Worm (Caenorhabditis elegans) whole organism, late embryonic: ENCODE measurements around the gene lrch-1.
A peak's percentile ranks its signal among the peaks of the same experiment; 100 is the strongest.

ENCODE experiments used
- C08G9.2 ChIP-seq: sonication (generic microtip); optimal IDR thresholded peaks from 2 replicates; lab custom pipeline; 2016; ENCODE audit warnings: mild to moderate bottlenecking, missing genetic modification characterization, moderate library complexity, missing compliant biosample characterization
- C38D4.7 ChIP-seq: fragments of 200-800 bp; sonication (Bioruptor generic); optimal IDR thresholded peaks from 2 replicates; lab custom pipeline; 2018; ENCODE audit warnings: mild to moderate bottlenecking, missing genetic modification characterization, moderate library complexity, missing compliant biosample characterization
- K02D7.2 ChIP-seq: sonication (generic microtip); optimal IDR thresholded peaks from 2 replicates; lab custom pipeline; 2017; ENCODE audit warnings: mild to moderate bottlenecking, missing genetic modification characterization, missing compliant biosample characterization
- K09A11.1 ChIP-seq: sonication (generic microtip); optimal IDR thresholded peaks from 2 replicates; lab custom pipeline; 2017; ENCODE audit warnings: antibody characterized with exemption, mild to moderate bottlenecking, missing genetic modification characterization, missing compliant biosample characterization; ENCODE audit not compliant: insufficient read depth
- Y22D7AL.16 ChIP-seq: sonication (generic microtip); optimal IDR thresholded peaks from 2 replicates; lab custom pipeline; 2016; ENCODE audit warnings: missing genetic modification characterization, missing compliant biosample characterization
- ceh-18 ChIP-seq: sonication (generic microtip); optimal IDR thresholded peaks from 2 replicates; lab custom pipeline; 2016; ENCODE audit warnings: missing genetic modification characterization, missing compliant biosample characterization
- ceh-19 ChIP-seq: fragments of 200-800 bp; sonication (Bioruptor generic); optimal IDR thresholded peaks from 2 replicates; lab custom pipeline; 2018; ENCODE audit warnings: mild to moderate bottlenecking, missing genetic modification characterization, missing compliant biosample characterization
- ceh-2 ChIP-seq: sonication (generic microtip); optimal IDR thresholded peaks from 2 replicates; lab custom pipeline; 2016; ENCODE audit warnings: missing genotype, missing genetic modification characterization, missing compliant biosample characterization
- ceh-30 ChIP-seq: fragments of 150-350 bp; optimal IDR thresholded peaks from 2 replicates; lab custom pipeline; 2014; ENCODE audit warnings: missing biosample characterization, missing genetic modification characterization
- ceh-45 ChIP-seq: fragments of 200-800 bp; sonication (Bioruptor generic); IDR thresholded peaks from 2 replicates; pipeline ENCODE4 v1.3.6; 2022; ENCODE audit warnings: missing genetic modification reagents, missing genetic modification characterization, missing compliant biosample characterization
- ceh-48 ChIP-seq: sonication (generic microtip); optimal IDR thresholded peaks from 2 replicates; lab custom pipeline; 2016; ENCODE audit warnings: missing genetic modification characterization, inconsistent platforms, missing compliant biosample characterization
- che-1 ChIP-seq: sonication (generic microtip); optimal IDR thresholded peaks from 2 replicates; lab custom pipeline; 2016; ENCODE audit warnings: mild to moderate bottlenecking, missing genetic modification characterization, missing compliant biosample characterization
- dmd-4 ChIP-seq: sonication (generic microtip); optimal IDR thresholded peaks from 2 replicates; lab custom pipeline; 2016; ENCODE audit warnings: borderline replicate concordance, missing genetic modification characterization, missing compliant biosample characterization
- dve-1 ChIP-seq: sonication (generic microtip); optimal IDR thresholded peaks from 2 replicates; lab custom pipeline; 2017; ENCODE audit warnings: antibody characterized with exemption, mild to moderate bottlenecking, missing genetic modification characterization, missing compliant biosample characterization
- elt-2 ChIP-seq: sonication (generic microtip); optimal IDR thresholded peaks from 2 replicates; lab custom pipeline; 2016; ENCODE audit warnings: missing genetic modification reagents, missing genetic modification characterization, missing compliant biosample characterization
- elt-4 ChIP-seq: sonication (generic microtip); optimal IDR thresholded peaks from 2 replicates; lab custom pipeline; 2016; ENCODE audit warnings: missing genetic modification characterization, missing compliant biosample characterization
- hlh-13 ChIP-seq: fragments of 200-800 bp; sonication (Bioruptor generic); optimal IDR thresholded peaks from 2 replicates; lab custom pipeline; 2018; ENCODE audit warnings: mild to moderate bottlenecking, missing genetic modification characterization, missing compliant biosample characterization
- hlh-15 ChIP-seq: sonication (generic microtip); optimal IDR thresholded peaks from 2 replicates; lab custom pipeline; 2016; ENCODE audit warnings: missing genetic modification characterization, missing compliant biosample characterization
- hlh-30 ChIP-seq: sonication (generic microtip); optimal IDR thresholded peaks from 2 replicates; lab custom pipeline; 2017; ENCODE audit warnings: antibody characterized with exemption, missing genetic modification characterization, missing compliant biosample characterization; ENCODE audit not compliant: insufficient read depth
- lim-6 ChIP-seq: sonication (generic microtip); optimal IDR thresholded peaks from 2 replicates; lab custom pipeline; 2016; ENCODE audit warnings: missing genetic modification characterization, missing compliant biosample characterization
- lin-11 ChIP-seq: fragments of 200-800 bp; sonication (Bioruptor generic); optimal IDR thresholded peaks from 2 replicates; lab custom pipeline; 2018; ENCODE audit warnings: mild to moderate bottlenecking, missing genetic modification characterization, missing compliant biosample characterization
- mec-3 ChIP-seq: sonication (generic microtip); optimal IDR thresholded peaks from 2 replicates; lab custom pipeline; 2016; ENCODE audit warnings: borderline replicate concordance, missing genetic modification characterization, missing compliant biosample characterization
- nfya-1 ChIP-seq: sonication (generic microtip); optimal IDR thresholded peaks from 2 replicates; lab custom pipeline; 2017; ENCODE audit warnings: missing genetic modification characterization, mild to moderate bottlenecking, missing compliant biosample characterization, antibody characterized with exemption, moderate library complexity
- nhr-232 ChIP-seq: sonication (generic microtip); optimal IDR thresholded peaks from 2 replicates; lab custom pipeline; 2016; ENCODE audit warnings: missing genetic modification characterization, missing compliant biosample characterization
- npax-4 ChIP-seq: sonication (generic microtip); optimal IDR thresholded peaks from 2 replicates; lab custom pipeline; 2016; ENCODE audit warnings: missing genetic modification characterization, missing compliant biosample characterization
- pag-3 ChIP-seq: sonication (generic microtip); optimal IDR thresholded peaks from 2 replicates; lab custom pipeline; 2016; ENCODE audit warnings: missing compliant biosample characterization, missing genetic modification characterization, borderline replicate concordance
- pat-9 ChIP-seq: fragments of 200-800 bp; sonication (Bioruptor generic); optimal IDR thresholded peaks from 2 replicates; lab custom pipeline; 2018; ENCODE audit warnings: mild to moderate bottlenecking, missing genetic modification characterization, moderate library complexity, missing compliant biosample characterization
- pax-1 ChIP-seq: fragments of 150-350 bp; optimal IDR thresholded peaks from 2 replicates; lab custom pipeline; 2014; ENCODE audit warnings: missing biosample characterization, missing genetic modification characterization
- pha-2 ChIP-seq: sonication (generic microtip); optimal IDR thresholded peaks from 2 replicates; lab custom pipeline; 2017; ENCODE audit warnings: mild to moderate bottlenecking, missing genetic modification characterization, missing compliant biosample characterization
- pha-4 ChIP-seq: fragments of 150-350 bp; optimal IDR thresholded peaks from 2 replicates; lab custom pipeline; 2018; ENCODE audit warnings: missing biosample characterization, missing genetic modification reagents, missing genetic modification characterization
- pqm-1 ChIP-seq: sonication (generic microtip); optimal IDR thresholded peaks from 2 replicates; lab custom pipeline; 2016; ENCODE audit warnings: missing genetic modification characterization, missing compliant biosample characterization
- ref-2 ChIP-seq: sonication (generic microtip); optimal IDR thresholded peaks from 2 replicates; lab custom pipeline; 2016; ENCODE audit warnings: missing genetic modification characterization, missing compliant biosample characterization
- rnt-1 ChIP-seq: sonication (generic microtip); optimal IDR thresholded peaks from 2 replicates; lab custom pipeline; 2016; ENCODE audit warnings: missing genetic modification characterization, missing compliant biosample characterization
- sdc-2 ChIP-seq: sonication (generic microtip); optimal IDR thresholded peaks from 2 replicates; lab custom pipeline; 2016; ENCODE audit warnings: missing genotype, missing genetic modification characterization, missing compliant biosample characterization
- sox-4 ChIP-seq: sonication (generic microtip); optimal IDR thresholded peaks from 2 replicates; lab custom pipeline; 2017; ENCODE audit warnings: mild to moderate bottlenecking, missing genetic modification characterization, inconsistent platforms, missing compliant biosample characterization
- tbx-2 ChIP-seq: sonication (generic microtip); optimal IDR thresholded peaks from 2 replicates; lab custom pipeline; 2016; ENCODE audit warnings: missing genetic modification characterization, missing compliant biosample characterization
- tbx-7 ChIP-seq: sonication (generic microtip); optimal IDR thresholded peaks from 2 replicates; lab custom pipeline; 2016; ENCODE audit warnings: missing genotype, missing genetic modification characterization, missing compliant biosample characterization
- unc-3 ChIP-seq, 2 experiments: fragments of 200-800 bp in 1 of 2; sonication (Bioruptor generic) in 1 of 2; sonication (generic microtip) in 1 of 2; conservative IDR thresholded peaks in 1 of 2; optimal IDR thresholded peaks in 1 of 2; 2 replicates each; pipeline versions ENCODE4 v1.3.6 to Lab custom; 2016 to 2022; ENCODE audit warnings: missing compliant biosample characterization in 2 of 2, missing genetic modification characterization in 2 of 2, missing genetic modification reagents in 1 of 2
- unc-42 ChIP-seq: sonication (generic microtip); optimal IDR thresholded peaks from 2 replicates; lab custom pipeline; 2016; ENCODE audit warnings: missing genotype, missing genetic modification characterization, missing compliant biosample characterization
- unc-55 ChIP-seq: sonication (generic microtip); optimal IDR thresholded peaks from 2 replicates; lab custom pipeline; 2017; ENCODE audit warnings: missing biosample characterization, missing genetic modification reagents, missing genetic modification characterization
- ztf-16 ChIP-seq: sonication (generic microtip); optimal IDR thresholded peaks from 2 replicates; lab custom pipeline; 2017; ENCODE audit warnings: missing genetic modification characterization, missing compliant biosample characterization

The lrch-1 gene

ce11 chrX:6253899-6254670 is 37.6 kb upstream of the lrch-1 start:
- TF ChIP-seq ceh-18 (tag; lab: Kevin White, UChicago) (peak; percentile 48), che-1 (tag; lab: Kevin White, UChicago) (no peak), hlh-30 (tag; lab: Kevin White, UChicago) (peak; percentile 23), ceh-19 (peak; percentile 19), ref-2 (tag; lab: Kevin White, UChicago) (peak; percentile 64), sdc-2 (tag; lab: Kevin White, UChicago) (no peak), unc-42 (tag; lab: Kevin White, UChicago) (no peak), ceh-45 (GFP tag; lab: Robert Waterston, UW) (no peak), pha-4 (no peak), elt-4 (tag; lab: Kevin White, UChicago) (no peak), C08G9.2 (tag; lab: Kevin White, UChicago) (peak; percentile 17), lim-6 (no peak), unc-3 (GFP tag; conservative IDR thresholded peaks at IDR 0.05; lab: Robert Waterston, UW) (no peak), unc-3 (tag; optimal IDR thresholded peaks at IDR 0.05; lab: Kevin White, UChicago) (no peak), C38D4.7 (GFP tag; lab: Kevin White, UChicago) (no peak), unc-55 (GFP tag; lab: Kevin White, UChicago) (peak; percentile 71), nfya-1 (tag; lab: Kevin White, UChicago) (peak; percentile 53), hlh-15 (tag; lab: Kevin White, UChicago) (no peak), ceh-48 (tag; lab: Kevin White, UChicago) (no peak), pat-9 (tag; lab: Kevin White, UChicago) (no peak), elt-2 (tag; lab: Kevin White, UChicago) (no peak), hlh-13 (no peak), rnt-1 (no peak), pha-2 (no peak), lin-11 (no peak), pqm-1 (no peak)
- TF ChIP-seq, all 69 proteins: peak for 7

- TF ChIP-seq dve-1 (tag; lab: Kevin White, UChicago) (no peak), ceh-30 (tag; lab: Kevin White, UChicago) (no peak), tbx-7 (tag; lab: Kevin White, UChicago) (no peak), npax-4 (tag; lab: Kevin White, UChicago) (no peak), K09A11.1 (tag; lab: Kevin White, UChicago) (no peak), hlh-13 (no peak), C38D4.7 (GFP tag; lab: Kevin White, UChicago) (no peak), ztf-16 (tag; lab: Kevin White, UChicago) (no peak), elt-2 (tag; lab: Kevin White, UChicago) (no peak)
- TF ChIP-seq, all 69 proteins: peak for 0
Measured at ce11 chrX:6253566-6253898, 37.1 kb upstream of the lrch-1 start.

ce11 chrX:6253160-6253559 is 36.7 kb upstream of the lrch-1 start:
- TF ChIP-seq Y22D7AL.16, result no peak
- no peak for TF ChIP-seq dmd-4 (tag; lab: Kevin White, UChicago)
- TF ChIP-seq dve-1 (tag; lab: Kevin White, UChicago), result no peak
- no peak for TF ChIP-seq ceh-2
- no peak for TF ChIP-seq elt-4 (tag; lab: Kevin White, UChicago)
- no peak for TF ChIP-seq mec-3 (tag; lab: Kevin White, UChicago)
- TF ChIP-seq C08G9.2 (tag; lab: Kevin White, UChicago), result no peak
- TF ChIP-seq pag-3 (tag; lab: Kevin White, UChicago), result no peak
- TF ChIP-seq lin-11, result no peak
- no peak for TF ChIP-seq tbx-2 (tag; lab: Kevin White, UChicago)
- no peak for TF ChIP-seq nhr-232
- no peak for TF ChIP-seq ceh-30 (tag; lab: Kevin White, UChicago)
- TF ChIP-seq pax-1 (tag; lab: Kevin White, UChicago), result no peak
- TF ChIP-seq sdc-2 (tag; lab: Kevin White, UChicago), result no peak
- TF ChIP-seq K02D7.2, result no peak
- TF ChIP-seq ztf-16 (tag; lab: Kevin White, UChicago), result no peak
- no peak for TF ChIP-seq sox-4
- no peak for TF ChIP-seq ceh-19
